Worm (Caenorhabditis elegans): ENCODE results near the gene clec-3.

DNA sequence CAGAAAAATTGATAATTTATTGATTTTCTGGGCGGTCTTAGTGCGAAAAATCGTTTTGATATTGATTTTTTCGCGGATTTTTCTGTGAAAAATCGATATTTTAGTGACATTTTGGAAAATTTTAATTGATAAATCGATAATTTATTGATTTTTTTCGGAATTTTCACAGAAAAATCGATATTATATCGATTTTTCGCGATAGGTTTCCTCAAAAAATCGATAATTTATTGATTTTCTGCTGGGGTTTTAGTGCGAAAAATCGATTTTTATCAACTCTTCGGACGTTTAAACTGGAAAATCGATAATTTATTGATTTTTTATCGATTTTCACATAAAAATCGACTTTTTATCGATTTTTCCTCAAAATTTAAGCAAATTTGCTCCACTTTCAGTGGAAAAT lies 47.7 kb upstream of the clec-3 start:
- TF ChIP-seq sox-4 (tag; optimal IDR thresholded peaks at IDR 0.05) (no peak), nhr-77 (tag; optimal IDR thresholded peaks at IDR 0.05) (no peak), elt-2 (tag; optimal IDR thresholded peaks at IDR 0.05) (no peak), alr-1 (tag; optimal IDR thresholded peaks at IDR 0.05; ENCODE audit: borderline replicate concordance) (no peak), nhr-90 (tag; optimal IDR thresholded peaks at IDR 0.05; ENCODE audit: poor library complexity) (no peak), lin-15B (tag; optimal IDR thresholded peaks at IDR 0.05) (no peak), egl-27 (tag; optimal IDR thresholded peaks at IDR 0.05) (no peak), F16B12.6 (tag; optimal IDR thresholded peaks at IDR 0.05) (no peak), nhr-237 (tag; optimal IDR thresholded peaks at IDR 0.05) (no peak), C16A3.4 (tag; optimal IDR thresholded peaks at IDR 0.05) (no peak), skn-1 (tag; optimal IDR thresholded peaks at IDR 0.05) (no peak), sptf-1 (tag; optimal IDR thresholded peaks at IDR 0.05) (no peak), dpl-1 (GFP tag; optimal IDR thresholded peaks at IDR 0.05) (no peak)

All from whole organism, L1 larva.